Worm (Caenorhabditis elegans) whole organism, L3 larva: ENCODE results near the gene eif-2D.

Experiments
- ama-1 ChIP-seq: fragments of 150-350 bp; optimal IDR thresholded peaks from 2 replicates; lab custom pipeline; 2018
- elt-1 ChIP-seq: fragments of 150-350 bp; optimal IDR thresholded peaks from 2 replicates; lab custom pipeline; 2014; ENCODE audit warnings: missing biosample characterization, missing genetic modification characterization
- elt-2 ChIP-seq: sonication (generic microtip); optimal IDR thresholded peaks from 2 replicates; lab custom pipeline; 2016; ENCODE audit warnings: missing genetic modification reagents, mild to moderate bottlenecking, missing genetic modification characterization, missing compliant biosample characterization
- fos-1 ChIP-seq: fragments of 150-350 bp; optimal IDR thresholded peaks from 2 replicates; lab custom pipeline; 2014; ENCODE audit warnings: missing biosample characterization, missing genetic modification characterization
- lin-15B ChIP-seq: fragments of 150-350 bp; optimal IDR thresholded peaks from 2 replicates; lab custom pipeline; 2014; ENCODE audit warnings: missing biosample characterization, missing genetic modification characterization
- lin-39 ChIP-seq: fragments of 150-350 bp; optimal IDR thresholded peaks from 2 replicates; lab custom pipeline; 2018; ENCODE audit warnings: missing biosample characterization, missing genetic modification reagents, missing genetic modification characterization
- nfya-1 ChIP-seq: sonication (generic microtip); optimal IDR thresholded peaks from 2 replicates; lab custom pipeline; 2017; ENCODE audit warnings: missing genetic modification characterization, mild to moderate bottlenecking, missing compliant biosample characterization, antibody characterized with exemption, moderate library complexity; ENCODE audit not compliant: insufficient read depth
- nhr-11 ChIP-seq: fragments of 150-350 bp; optimal IDR thresholded peaks from 2 replicates; lab custom pipeline; 2014; ENCODE audit warnings: missing biosample characterization, missing genetic modification characterization
- nhr-237 ChIP-seq: fragments of 150-350 bp; optimal IDR thresholded peaks from 2 replicates; lab custom pipeline; 2014; ENCODE audit warnings: missing biosample characterization, missing genetic modification characterization
- nhr-25 ChIP-seq: sonication (generic microtip); optimal IDR thresholded peaks from 2 replicates; lab custom pipeline; 2017; ENCODE audit warnings: missing biosample characterization, missing genetic modification characterization
- nhr-77 ChIP-seq: fragments of 150-350 bp; optimal IDR thresholded peaks from 2 replicates; lab custom pipeline; 2014; ENCODE audit warnings: missing biosample characterization, missing genetic modification characterization
- pqm-1 ChIP-seq: fragments of 150-350 bp; optimal IDR thresholded peaks from 2 replicates; lab custom pipeline; 2017; ENCODE audit warnings: missing biosample characterization, missing genetic modification characterization, inconsistent platforms

- TF ChIP-seq lin-15B (tag; lab: Kevin White, UChicago) = no peak
- TF ChIP-seq nfya-1 (tag; lab: Kevin White, UChicago) = no peak
- no peak for TF ChIP-seq lin-39
- no peak for TF ChIP-seq elt-1 (tag; lab: Kevin White, UChicago)
- no peak for TF ChIP-seq nhr-25
- TF ChIP-seq pqm-1 (tag; lab: Kevin White, UChicago) = no peak
- TF ChIP-seq elt-2 (tag; lab: Kevin White, UChicago) = no peak
- TF ChIP-seq fos-1 (tag; lab: Kevin White, UChicago) = no peak
- TF ChIP-seq nhr-77 = no peak
- TF ChIP-seq ama-1 (lab: Kevin White, UChicago) = no peak
- no peak for TF ChIP-seq nhr-11 (tag; lab: Kevin White, UChicago)
- TF ChIP-seq nhr-237 (tag; lab: Kevin White, UChicago) = no peak
These were observed 24.3 kb downstream of the eif-2D start, which contains the start of the genes C18A3.10 and C18A3.3 for ce11 chrII:5715745-5716357.
